Fruit fly (Drosophila melanogaster): Measurements from ENCODE around the gene MSAmiP.

The MSAmiP gene

dm6 chr3R:16933350-16933749, 37.3 kb upstream of the MSAmiP start:
- TF ChIP-seq bab1 (GFP tag; optimal IDR thresholded peaks at IDR 0.05) (no peak), cic (GFP tag; optimal IDR thresholded peaks at IDR 0.05) (no peak), CG1620 (GFP tag; optimal IDR thresholded peaks at IDR 0.05) (no peak), kay (GFP tag; ENCODE audit: borderline replicate concordance) (no peak), cnc (optimal IDR thresholded peaks at IDR 0.05) (no peak), CG14711 (tag; optimal IDR thresholded peaks at IDR 0.05) (no peak), tj (GFP tag; optimal IDR thresholded peaks at IDR 0.05) (no peak), Clk (GFP tag; optimal IDR thresholded peaks at IDR 0.05) (no peak), CG12768 (GFP tag; optimal IDR thresholded peaks at IDR 0.05) (no peak), Crg-1 (GFP tag; optimal IDR thresholded peaks at IDR 0.05) (no peak), Mnt (GFP tag; optimal IDR thresholded peaks at IDR 0.05) (no peak), CG7101 (tag; optimal IDR thresholded peaks at IDR 0.05) (no peak), ovo (GFP tag; optimal IDR thresholded peaks at IDR 0.05) (no peak), pad (GFP tag; optimal IDR thresholded peaks at IDR 0.05) (no peak), CG7045 (GFP tag; optimal IDR thresholded peaks at IDR 0.05) (no peak), Hr96 (GFP tag; optimal IDR thresholded peaks at IDR 0.05) (no peak), CG11617 (GFP tag; optimal IDR thresholded peaks at IDR 0.05) (no peak), CG33017 (tag; optimal IDR thresholded peaks at IDR 0.05) (no peak)

dm6 chr3R:16932868-16933267, 36.8 kb upstream of the MSAmiP start:
- TF ChIP-seq Clk (GFP tag; optimal IDR thresholded peaks at IDR 0.05) (no peak), bab1 (GFP tag; optimal IDR thresholded peaks at IDR 0.05) (no peak), tj (GFP tag; optimal IDR thresholded peaks at IDR 0.05) (no peak), kay (GFP tag; ENCODE audit: borderline replicate concordance) (no peak), CG1620 (GFP tag; optimal IDR thresholded peaks at IDR 0.05) (no peak), Crg-1 (GFP tag; optimal IDR thresholded peaks at IDR 0.05) (no peak), pad (GFP tag; optimal IDR thresholded peaks at IDR 0.05) (no peak), CG33017 (tag; optimal IDR thresholded peaks at IDR 0.05) (no peak), CG7045 (GFP tag; optimal IDR thresholded peaks at IDR 0.05) (no peak), cic (GFP tag; optimal IDR thresholded peaks at IDR 0.05) (no peak), CG5204 (GFP tag; optimal IDR thresholded peaks at IDR 0.05) (no peak), Hr96 (GFP tag; optimal IDR thresholded peaks at IDR 0.05) (no peak), CG14711 (tag; optimal IDR thresholded peaks at IDR 0.05) (no peak), ovo (GFP tag; optimal IDR thresholded peaks at IDR 0.05) (no peak), cnc (optimal IDR thresholded peaks at IDR 0.05) (no peak), Mnt (GFP tag; optimal IDR thresholded peaks at IDR 0.05) (no peak)

- TF ChIP-seq CG14711 (tag; optimal IDR thresholded peaks at IDR 0.05) = no peak
- no peak for TF ChIP-seq Mnt (GFP tag; optimal IDR thresholded peaks at IDR 0.05)
- TF ChIP-seq toe (GFP tag; optimal IDR thresholded peaks at IDR 0.05) = no peak
- TF ChIP-seq cic (GFP tag; optimal IDR thresholded peaks at IDR 0.05) = no peak
- no peak for TF ChIP-seq Clk (GFP tag; optimal IDR thresholded peaks at IDR 0.05)
- TF ChIP-seq ovo (GFP tag; optimal IDR thresholded peaks at IDR 0.05) = no peak
- no peak for TF ChIP-seq CG7101 (tag; optimal IDR thresholded peaks at IDR 0.05)
- no peak for TF ChIP-seq bab1 (GFP tag; optimal IDR thresholded peaks at IDR 0.05)
- TF ChIP-seq CG12768 (GFP tag; optimal IDR thresholded peaks at IDR 0.05) = no peak
- no peak for TF ChIP-seq tj (GFP tag; optimal IDR thresholded peaks at IDR 0.05)
- no peak for TF ChIP-seq pad (GFP tag; optimal IDR thresholded peaks at IDR 0.05)
- no peak for TF ChIP-seq CG7045 (GFP tag; optimal IDR thresholded peaks at IDR 0.05)
- no peak for TF ChIP-seq CG1620 (GFP tag; optimal IDR thresholded peaks at IDR 0.05)
These were observed 27.6 kb upstream of the MSAmiP start for dm6 chr3R:16923526-16924176.

- TF ChIP-seq CG7045 (GFP tag; optimal IDR thresholded peaks at IDR 0.05) (no peak), CG33017 (tag; optimal IDR thresholded peaks at IDR 0.05) (no peak), toe (GFP tag; optimal IDR thresholded peaks at IDR 0.05) (no peak), ovo (GFP tag; optimal IDR thresholded peaks at IDR 0.05) (no peak), Crg-1 (GFP tag; optimal IDR thresholded peaks at IDR 0.05) (no peak), bab1 (GFP tag; optimal IDR thresholded peaks at IDR 0.05) (no peak)
These were observed 25.3 kb upstream of the MSAmiP start for dm6 chr3R:16921416-16921815.

dm6 chr3R:16920403-16920802, 24.3 kb upstream of the MSAmiP start:
- no peak for TF ChIP-seq CG1620 (GFP tag; optimal IDR thresholded peaks at IDR 0.05)
- no peak for TF ChIP-seq Mnt (GFP tag; optimal IDR thresholded peaks at IDR 0.05)
- no peak for TF ChIP-seq Crg-1 (GFP tag; optimal IDR thresholded peaks at IDR 0.05)

- TF ChIP-seq pad (GFP tag; optimal IDR thresholded peaks at IDR 0.05) (no peak), Hr96 (GFP tag; optimal IDR thresholded peaks at IDR 0.05) (peak; percentile 26)
These were observed 22.9 kb upstream of the MSAmiP start for dm6 chr3R:16918988-16919427.

dm6 chr3R:16915587-16915986, 19.5 kb upstream of the MSAmiP start:
- no peak for TF ChIP-seq tj (GFP tag; optimal IDR thresholded peaks at IDR 0.05)
- no peak for TF ChIP-seq bab1 (GFP tag; optimal IDR thresholded peaks at IDR 0.05)
- TF ChIP-seq Mnt (GFP tag; optimal IDR thresholded peaks at IDR 0.05) = no peak
- TF ChIP-seq CG7045 (GFP tag; optimal IDR thresholded peaks at IDR 0.05) = no peak
- no peak for TF ChIP-seq CG14711 (tag; optimal IDR thresholded peaks at IDR 0.05)
- no peak for TF ChIP-seq Clk (GFP tag; optimal IDR thresholded peaks at IDR 0.05)
- no peak for TF ChIP-seq kay (GFP tag; ENCODE audit: borderline replicate concordance)
- no peak for TF ChIP-seq ovo (GFP tag; optimal IDR thresholded peaks at IDR 0.05)
- TF ChIP-seq CG12768 (GFP tag; optimal IDR thresholded peaks at IDR 0.05) = no peak
- no peak for TF ChIP-seq Crg-1 (GFP tag; optimal IDR thresholded peaks at IDR 0.05)

Data from whole organism, adult.